Worm (Caenorhabditis elegans) whole organism, young adult: ENCODE results near the gene K12B6.4.

Source experiments
- B0336.3 ChIP-seq: fragments of 200-800 bp; sonication (Bioruptor generic); IDR thresholded peaks from 2 replicates; pipeline ENCODE4 v1.3.6; 2022; ENCODE audit warnings: missing genetic modification characterization, missing compliant biosample characterization
- ama-1 ChIP-seq, 3 experiments: fragments of 150-350 bp in 1 of 3; sonication (generic microtip) in 2 of 3; optimal IDR thresholded peaks; 2 replicates each; lab custom pipeline; 2014 to 2018; ENCODE audit warnings: missing biosample characterization in 2 of 3, missing genetic modification characterization in 2 of 3, missing genetic modification reagents in 2 of 3
- ceh-58 ChIP-seq: fragments of 200-800 bp; sonication (Bioruptor generic); IDR thresholded peaks from 2 replicates; pipeline ENCODE4 v1.3.6; 2022; ENCODE audit warnings: missing genetic modification characterization, missing compliant biosample characterization
- ets-4 ChIP-seq: fragments of 200-800 bp; sonication (Bioruptor generic); optimal IDR thresholded peaks from 2 replicates; lab custom pipeline; 2018; ENCODE audit warnings: mild to moderate bottlenecking, missing genetic modification characterization, missing compliant biosample characterization
- lsl-1 ChIP-seq: fragments of 200-800 bp; sonication (Bioruptor generic); optimal IDR thresholded peaks from 2 replicates; lab custom pipeline; 2018; ENCODE audit warnings: mild to moderate bottlenecking, missing genetic modification characterization, moderate library complexity, missing compliant biosample characterization
- rec-8 ChIP-seq, 2 experiments: sonication (generic microtip); optimal IDR thresholded peaks; 2 replicates each; lab custom pipeline; 2016; ENCODE audit warnings: mild to moderate bottlenecking in 2 of 2, missing genetic modification characterization in 2 of 2, missing genetic modification reagents in 2 of 2, missing genotype in 2 of 2, missing biosample characterization in 1 of 2, missing compliant biosample characterization in 1 of 2, moderate library complexity in 1 of 2
- rpc-1 ChIP-seq, 2 experiments: fragments of 150-350 bp in 1 of 2; sonication (generic microtip) in 1 of 2; optimal IDR thresholded peaks; 2 replicates each; lab custom pipeline; 2014 to 2018; ENCODE audit warnings: missing biosample characterization in 1 of 2, missing genetic modification characterization in 1 of 2, missing genetic modification reagents in 1 of 2, missing genotype in 1 of 2
- snpc-3.4 ChIP-seq: sonication (generic microtip); optimal IDR thresholded peaks from 2 replicates; lab custom pipeline; 2017; ENCODE audit warnings: missing genetic modification characterization, mild to moderate bottlenecking, missing compliant biosample characterization, antibody characterized with exemption, moderate library complexity, missing genotype, missing genetic modification reagents
- tbx-9 ChIP-seq: sonication (generic microtip); optimal IDR thresholded peaks from 2 replicates; lab custom pipeline; 2016; ENCODE audit warnings: borderline replicate concordance, missing genetic modification characterization, inconsistent platforms, missing compliant biosample characterization
- unc-130 ChIP-seq: sonication (generic microtip); optimal IDR thresholded peaks from 2 replicates; lab custom pipeline; 2016; ENCODE audit warnings: missing genetic modification reagents, missing genetic modification characterization, missing compliant biosample characterization

- TF ChIP-seq rec-8 (tag; optimal IDR thresholded peaks at IDR 0.05; lab: Kevin White, UChicago) (no peak), ama-1 (optimal IDR thresholded peaks at IDR 0.05; lab: Kevin White, UChicago) (no peak), ama-1 (GFP tag; optimal IDR thresholded peaks at IDR 0.05; lab: Kevin White, UChicago) (no peak), unc-130 (GFP tag; lab: Kevin White, UChicago) (no peak), B0336.3 (no peak), ets-4 (no peak), rpc-1 (optimal IDR thresholded peaks at IDR 0.05; lab: Kevin White, UChicago) (no peak), rpc-1 (tag; optimal IDR thresholded peaks at IDR 0.05; lab: Kevin White, UChicago) (no peak), tbx-9 (no peak), ceh-58 (no peak), lsl-1 (GFP tag; lab: Kevin White, UChicago) (no peak), snpc-3.4 (tag; lab: Kevin White, UChicago) (no peak)
Observed at ce11 chrV:6288607-6289006, 7.5 kb upstream of the K12B6.4 start, which contains the start of gene K12B6.11.
